Worm (Caenorhabditis elegans) whole organism, L1 larva: Measurements from ENCODE around the gene C17C3.6.

Experiments used
- C34B4.2 ChIP-seq: sonication (generic microtip); optimal IDR thresholded peaks from 2 replicates; lab custom pipeline; 2017; ENCODE audit warnings: mild to moderate bottlenecking, missing genetic modification characterization, missing compliant biosample characterization
- blmp-1 ChIP-seq: fragments of 150-350 bp; optimal IDR thresholded peaks from 2 replicates; lab custom pipeline; 2014; ENCODE audit warnings: missing biosample characterization, missing genetic modification characterization
- ceh-8 ChIP-seq: fragments of 200-800 bp; sonication (Bioruptor generic); optimal IDR thresholded peaks from 2 replicates; lab custom pipeline; 2018; ENCODE audit warnings: mild to moderate bottlenecking, missing genetic modification characterization, moderate library complexity, missing compliant biosample characterization
- egl-27 ChIP-seq, 2 experiments: fragments of 150-350 bp in 1 of 2; sonication (generic microtip); optimal IDR thresholded peaks; 3 replicates each; lab custom pipeline; 2017 to 2018; ENCODE audit warnings: missing biosample characterization in 2 of 2, missing genetic modification characterization in 2 of 2, missing genetic modification reagents in 2 of 2
- hpl-2 ChIP-seq: fragments of 150-350 bp; optimal IDR thresholded peaks from 2 replicates; lab custom pipeline; 2014; ENCODE audit warnings: missing biosample characterization, missing genetic modification reagents, missing genetic modification characterization
- lin-15B ChIP-seq: fragments of 150-350 bp; sonication (generic microtip); optimal IDR thresholded peaks from 3 replicates; lab custom pipeline; 2014; ENCODE audit warnings: missing biosample characterization, missing genetic modification characterization
- nhr-20 ChIP-seq: sonication (generic microtip); optimal IDR thresholded peaks from 2 replicates; lab custom pipeline; 2016; ENCODE audit warnings: mild to moderate bottlenecking, missing genetic modification characterization, missing compliant biosample characterization
- nhr-28 ChIP-seq: fragments of 150-350 bp; optimal IDR thresholded peaks from 2 replicates; lab custom pipeline; 2014; ENCODE audit warnings: missing biosample characterization, missing genetic modification characterization
- unc-62 ChIP-seq: fragments of 150-350 bp; optimal IDR thresholded peaks from 2 replicates; lab custom pipeline; 2014; ENCODE audit warnings: missing biosample characterization, missing genetic modification reagents, missing genetic modification characterization
- zag-1 ChIP-seq: fragments of 150-350 bp; optimal IDR thresholded peaks from 2 replicates; lab custom pipeline; 2014; ENCODE audit warnings: missing biosample characterization, missing genetic modification characterization
- ztf-11 ChIP-seq, 2 experiments: sonication (generic microtip); optimal IDR thresholded peaks; 2 replicates each; lab custom pipeline; 2016 to 2017; ENCODE audit warnings: missing genetic modification characterization in 2 of 2, missing biosample characterization in 1 of 2, missing compliant biosample characterization in 1 of 2

ce11 chrII:5517643-5518042, 32.2 kb upstream of the C17C3.6 start, which contains the start of gene ZK177.9:
- TF ChIP-seq blmp-1 (tag; lab: Kevin White, UChicago) (no peak), ceh-8 (GFP tag; lab: Kevin White, UChicago) (no peak), lin-15B (tag; lab: Kevin White, UChicago) (no peak), zag-1 (no peak), ztf-11 (tag; optimal IDR thresholded peaks at IDR 0.05; lab: Kevin White, UChicago) (no peak), nhr-28 (tag; lab: Kevin White, UChicago) (no peak), nhr-20 (tag; lab: Kevin White, UChicago) (no peak), unc-62 (GFP tag; lab: Kevin White, UChicago) (no peak), hpl-2 (GFP tag; lab: Kevin White, UChicago) (no peak), C34B4.2 (tag; lab: Kevin White, UChicago) (no peak), egl-27 (tag; optimal IDR thresholded peaks at IDR 0.05; lab: Kevin White, UChicago) (no peak)
